Fruit fly (Drosophila melanogaster) Kc167 (cell line): ENCODE results near the gene Meltrin.

Experiments
- h ChIP-seq: fragments of >200 bp; optimal IDR thresholded peaks from 3 replicates; lab custom pipeline; 2018; ENCODE audit warnings: missing external identifiers
- insv ChIP-seq: fragments of >200 bp; optimal IDR thresholded peaks from 3 replicates; lab custom pipeline; 2018; ENCODE audit warnings: missing external identifiers
- psq ChIP-seq: fragments of >200 bp; optimal IDR thresholded peaks from 2 replicates; lab custom pipeline; 2017; ENCODE audit warnings: missing external identifiers

DNA sequence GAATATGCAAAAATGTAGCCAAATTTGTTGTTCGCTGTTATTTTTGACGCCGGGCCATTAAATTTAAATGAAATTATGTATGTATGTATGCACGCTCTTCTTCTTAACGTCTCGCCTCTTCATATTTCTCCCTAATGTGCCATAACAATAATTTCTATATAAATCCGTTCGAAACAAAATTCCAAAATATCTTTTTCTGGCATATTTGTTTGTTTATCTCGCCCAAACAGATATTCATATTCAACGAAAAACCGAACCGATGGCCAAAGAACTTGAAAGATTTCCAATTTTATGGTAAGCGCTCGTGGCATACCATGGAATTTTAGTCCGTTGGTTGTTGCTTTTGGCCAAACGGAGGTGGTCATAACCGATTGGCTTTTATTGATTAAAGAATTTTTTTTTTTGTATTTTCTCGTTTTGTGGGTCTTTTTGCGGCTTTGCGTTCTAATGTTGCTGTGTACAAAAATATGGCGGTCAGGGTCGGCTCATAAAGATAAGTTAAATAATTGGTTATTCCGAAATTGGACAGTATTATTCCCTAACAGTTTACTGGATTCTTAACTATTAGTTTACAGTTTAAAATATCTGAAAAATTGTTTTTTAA is 16.1 kb upstream of the Meltrin start:
- no peak for TF ChIP-seq h (lab: Kevin White, UChicago)
- TF ChIP-seq insv (lab: Kevin White, UChicago) = no peak
- no peak for TF ChIP-seq psq
